Worm (Caenorhabditis elegans): ENCODE results near the gene F11G11.4.

F11G11.4 gene

DNA sequence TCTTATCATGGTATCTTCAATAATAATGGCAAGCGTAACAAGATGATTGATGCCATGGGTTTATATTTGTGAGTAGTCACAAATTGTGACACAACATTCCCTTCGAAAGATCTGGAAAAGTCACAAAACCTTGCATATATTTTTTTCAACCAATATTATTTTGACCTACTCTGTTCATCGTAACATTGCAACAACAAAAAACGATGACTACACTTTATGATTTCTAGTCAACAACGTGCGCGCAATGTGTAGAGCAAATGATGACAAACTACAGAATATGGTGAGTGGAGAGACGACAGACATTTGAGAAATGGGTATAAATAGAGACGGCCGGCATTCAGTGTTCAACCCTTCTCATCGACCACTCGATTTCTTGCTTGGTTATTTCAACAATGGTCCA, 21.3 kb downstream of the F11G11.4 start, which contains the start of gene gst-7 (continued):
- no peak for TF ChIP-seq mel-28 (tag; optimal IDR thresholded peaks at IDR 0.05; ENCODE audit: borderline replicate concordance)
- no peak for TF ChIP-seq athp-1 (tag; optimal IDR thresholded peaks at IDR 0.05)
- TF ChIP-seq T26A5.8 (tag; optimal IDR thresholded peaks at IDR 0.05), result no peak
- no peak for TF ChIP-seq mxl-1 (tag; optimal IDR thresholded peaks at IDR 0.05)
- TF ChIP-seq ama-1 (optimal IDR thresholded peaks at IDR 0.05), result no peak
- no peak for TF ChIP-seq ama-1 (GFP tag; optimal IDR thresholded peaks at IDR 0.05)
- TF ChIP-seq lir-1 (GFP tag; conservative IDR thresholded peaks at IDR 0.05), result no peak
- no peak for TF ChIP-seq Y67H2A.10 (GFP tag; conservative IDR thresholded peaks at IDR 0.05)
- no peak for TF ChIP-seq F55B11.4 (tag; optimal IDR thresholded peaks at IDR 0.05; ENCODE audit: borderline replicate concordance, insufficient read depth)
- TF ChIP-seq sdz-38 (tag; optimal IDR thresholded peaks at IDR 0.05), result no peak
- TF ChIP-seq pha-4 (tag; optimal IDR thresholded peaks at IDR 0.05), result no peak
- TF ChIP-seq ztf-18 (tag; optimal IDR thresholded peaks at IDR 0.05), result no peak
- TF ChIP-seq unc-62 (GFP tag; optimal IDR thresholded peaks at IDR 0.05), result no peak
- TF ChIP-seq snpc-3.4 (tag; optimal IDR thresholded peaks at IDR 0.05), result no peak
- TF ChIP-seq ztf-6 (GFP tag; IDR thresholded peaks at IDR 0.05), result no peak
- TF ChIP-seq hsf-1 (GFP tag; IDR thresholded peaks at IDR 0.05), result peak; percentile 44; the same call in 1 of the 2 replicates
- TF ChIP-seq rec-8 (tag; optimal IDR thresholded peaks at IDR 0.05), result no peak
- TF ChIP-seq F57C9.4 (tag; optimal IDR thresholded peaks at IDR 0.05), result no peak
- no peak for TF ChIP-seq hlh-26 (GFP tag; conservative IDR thresholded peaks at IDR 0.05)
- no peak for TF ChIP-seq fkh-3 (tag; optimal IDR thresholded peaks at IDR 0.05)
- no peak for TF ChIP-seq Y95B8A.8 (GFP tag; IDR thresholded peaks at IDR 0.05)
- TF ChIP-seq F49E8.2 (tag; optimal IDR thresholded peaks at IDR 0.05; ENCODE audit: insufficient read depth), result no peak
- no peak for TF ChIP-seq rpc-1 (optimal IDR thresholded peaks at IDR 0.05)
- no peak for TF ChIP-seq rpc-1 (tag; optimal IDR thresholded peaks at IDR 0.05)
- TF ChIP-seq ztf-22 (GFP tag; optimal IDR thresholded peaks at IDR 0.05), result no peak
- peak; percentile 68 for TF ChIP-seq efl-1 (GFP tag; optimal IDR thresholded peaks at IDR 0.05)
- TF ChIP-seq him-1 (tag; optimal IDR thresholded peaks at IDR 0.05), result no peak
- TF ChIP-seq ets-4 (GFP tag; optimal IDR thresholded peaks at IDR 0.05), result no peak
- no peak for TF ChIP-seq lin-35 (GFP tag; optimal IDR thresholded peaks at IDR 0.05)
- peak; percentile 10 for TF ChIP-seq lsl-1 (GFP tag; optimal IDR thresholded peaks at IDR 0.05)
- TF ChIP-seq egl-44 (GFP tag; IDR thresholded peaks at IDR 0.05), result no peak
- TF ChIP-seq ztf-3 (GFP tag; optimal IDR thresholded peaks at IDR 0.05), result no peak
- TF ChIP-seq B0019.2 (GFP tag; conservative IDR thresholded peaks at IDR 0.05), result no peak
- TF ChIP-seq F39B2.1 (GFP tag; IDR thresholded peaks at IDR 0.05), result no peak
- TF ChIP-seq ceh-27 (GFP tag; optimal IDR thresholded peaks at IDR 0.05), result peak; percentile 38
- no peak for TF ChIP-seq cebp-2 (GFP tag; IDR thresholded peaks at IDR 0.05)
- no peak for TF ChIP-seq ceh-58 (GFP tag; IDR thresholded peaks at IDR 0.05)
- peak; percentile 48 for TF ChIP-seq dpl-1 (GFP tag; optimal IDR thresholded peaks at IDR 0.05)
- no peak for TF ChIP-seq zfh-2 (GFP tag; conservative IDR thresholded peaks at IDR 0.05)
- TF ChIP-seq attf-6 (GFP tag; IDR thresholded peaks at IDR 0.05), result no peak
- no peak for TF ChIP-seq rcor-1 (GFP tag; IDR thresholded peaks at IDR 0.05)
- TF ChIP-seq bed-2 (GFP tag; IDR thresholded peaks at IDR 0.05), result no peak
- TF ChIP-seq somi-1 (GFP tag; optimal IDR thresholded peaks at IDR 0.05), result no peak
- TF ChIP-seq xnd-1 (tag; optimal IDR thresholded peaks at IDR 0.05), result no peak
- TF ChIP-seq mcd-1 (GFP tag; IDR thresholded peaks at IDR 0.05), result no peak
- TF ChIP-seq aptf-2 (GFP tag; conservative IDR thresholded peaks at IDR 0.05), result no peak
- TF ChIP-seq egl-18 (GFP tag; IDR thresholded peaks at IDR 0.05), result no peak
- TF ChIP-seq atf-7 (tag; optimal IDR thresholded peaks at IDR 0.05), result no peak
- no peak for TF ChIP-seq hrde-1 (tag; optimal IDR thresholded peaks at IDR 0.05; ENCODE audit: borderline replicate concordance)
- TF ChIP-seq nfyb-1 (GFP tag; IDR thresholded peaks at IDR 0.05), result 0 out of 2 replicates have a peak, but pooled peaks have one; percentile 32
